5 fruit fly cellular contexts compared by ENCODE assay signal in genomic region chr3L:18243673-18244072, dm6.
A peak's percentile ranks its signal among the peaks of the same experiment; 100 is the strongest.
TF ChIP-seq lines count a peak whose summit lies in the region.

No protein-coding gene starts in this region.

- TF ChIP-seq CTCF in whole organism, embryonic (GFP tag; optimal IDR thresholded peaks at IDR 0.05; lab: Kevin White, UChicago): no peak

TF ChIP-seq in whole organism, 6 proteins besides CTCF, POLR2A, EP300 and RAD21:
- peak; percentile 6 for TF ChIP-seq Dll (optimal IDR thresholded peaks at IDR 0.05; lab: Kevin White, UChicago)
- peak; percentile 77 to 96 for TF ChIP-seq EcR (GFP tag; optimal IDR thresholded peaks at IDR 0.05; lab: Kevin White, UChicago)
- TF ChIP-seq CG8478 (optimal IDR thresholded peaks at IDR 0.05; lab: Kevin White, UChicago): no peak

TF ChIP-seq in whole organism, embryonic, 481 proteins besides CTCF, POLR2A, EP300 and RAD21 (continues in another document):
- TF ChIP-seq Aef1 (GFP tag; IDR thresholded peaks at IDR 0.05; lab: Robert Waterston, UW) (peak; percentile 15; the same call in 1 of the 3 replicates), CG6175 (GFP tag; IDR thresholded peaks at IDR 0.05; lab: Robert Waterston, UW) (peak; percentile 84), kni (GFP tag; optimal IDR thresholded peaks at IDR 0.05; lab: Kevin White, UChicago) (peak; percentile 97), tgo (GFP tag; IDR thresholded peaks at IDR 0.05; lab: Robert Waterston, UW) (no peak), Tbp (GFP tag; optimal IDR thresholded peaks at IDR 0.05; lab: Kevin White, UChicago) (no peak), Deaf1 (tag; optimal IDR thresholded peaks at IDR 0.05; lab: Kevin White, UChicago) (peak; percentile 88), Meics (GFP tag; optimal IDR thresholded peaks at IDR 0.05; lab: Kevin White, UChicago) (no peak), Med (GFP tag; lab: Kevin White, UChicago) (peak; percentile 17), Hr78 (GFP tag; optimal IDR thresholded peaks at IDR 0.05; lab: Kevin White, UChicago) (no peak), CG4404 (GFP tag; IDR thresholded peaks at IDR 0.05; lab: Robert Waterston, UW) (no peak), CG4707 (GFP tag; optimal IDR thresholded peaks at IDR 0.05; lab: Kevin White, UChicago) (no peak), en (GFP tag; optimal IDR thresholded peaks at IDR 0.05; lab: Kevin White, UChicago) (no peak), CG3995 (GFP tag; optimal IDR thresholded peaks at IDR 0.05; lab: Kevin White, UChicago) (no peak), CG6813 (GFP tag; optimal IDR thresholded peaks at IDR 0.05; lab: Kevin White, UChicago) (no peak), sr (GFP tag; IDR thresholded peaks at IDR 0.05; lab: Robert Waterston, UW) (peak; percentile 86), CG15073 (GFP tag; optimal IDR thresholded peaks at IDR 0.05; lab: Kevin White, UChicago) (no peak), Hr3 (GFP tag; optimal IDR thresholded peaks at IDR 0.05; lab: Kevin White, UChicago) (no peak), CG11456 (GFP tag; IDR thresholded peaks at IDR 0.05; lab: Robert Waterston, UW) (no peak), slbo (GFP tag; IDR thresholded peaks at IDR 0.05; lab: Robert Waterston, UW) (peak; percentile 25; the same call in 1 of the 2 replicates), CG12744 (GFP tag; optimal IDR thresholded peaks at IDR 0.05; lab: Kevin White, UChicago) (no peak), CG13296 (GFP tag; optimal IDR thresholded peaks at IDR 0.05; lab: Kevin White, UChicago) (no peak), CG32767 (GFP tag; IDR thresholded peaks at IDR 0.05; lab: Robert Waterston, UW) (peak; percentile 20; the same call in 1 of the 2 replicates)

TF ChIP-seq in whole organism, prepupa, 60 proteins besides CTCF, POLR2A, EP300 and RAD21:
- TF ChIP-seq ss (GFP tag; optimal IDR thresholded peaks at IDR 0.05; lab: Kevin White, UChicago) (peak in 1 of 2 experiments; percentile 92), CG11902 (GFP tag; optimal IDR thresholded peaks at IDR 0.05; lab: Kevin White, UChicago) (no peak), fd59A (GFP tag; optimal IDR thresholded peaks at IDR 0.05; lab: Kevin White, UChicago) (no peak), dsx (GFP tag; optimal IDR thresholded peaks at IDR 0.05; lab: Kevin White, UChicago; ENCODE audit: poor library complexity, severe bottlenecking) (peak; percentile 53), Lpt (GFP tag; optimal IDR thresholded peaks at IDR 0.05; lab: Kevin White, UChicago) (peak; percentile 57), esn (GFP tag; optimal IDR thresholded peaks at IDR 0.05; lab: Kevin White, UChicago) (no peak), CG6854 (GFP tag; optimal IDR thresholded peaks at IDR 0.05; lab: Kevin White, UChicago) (peak; percentile 27), CG10669 (GFP tag; optimal IDR thresholded peaks at IDR 0.05; lab: Kevin White, UChicago) (no peak), eg (GFP tag; IDR thresholded peaks at IDR 0.05; lab: Robert Waterston, UW) (no peak), CG1621 (tag; optimal IDR thresholded peaks at IDR 0.05; lab: Kevin White, UChicago) (peak; percentile 85), CG6792 (GFP tag; optimal IDR thresholded peaks at IDR 0.05; lab: Kevin White, UChicago) (no peak), fkh (GFP tag; optimal IDR thresholded peaks at IDR 0.05; lab: Kevin White, UChicago) (peak; percentile 42), acj6 (GFP tag; optimal IDR thresholded peaks at IDR 0.05; lab: Kevin White, UChicago) (no peak), Gug (GFP tag; IDR thresholded peaks at IDR 0.05; lab: Robert Waterston, UW) (peak; percentile 15; the same call in 1 of the 2 replicates), dac (GFP tag; optimal IDR thresholded peaks at IDR 0.05; lab: Kevin White, UChicago) (no peak)

TF ChIP-seq in whole organism, pupa, 21 proteins besides CTCF, POLR2A, EP300 and RAD21:
- no peak for TF ChIP-seq CG10348 (GFP tag; IDR thresholded peaks at IDR 0.05; lab: Robert Waterston, UW)
- no peak for TF ChIP-seq CG8301 (tag; optimal IDR thresholded peaks at IDR 0.05; lab: Kevin White, UChicago)
- no peak for TF ChIP-seq CG9948 (tag; optimal IDR thresholded peaks at IDR 0.05; lab: Kevin White, UChicago)
- TF ChIP-seq CG15710 (tag; optimal IDR thresholded peaks at IDR 0.05; lab: Kevin White, UChicago): no peak
- no peak for TF ChIP-seq gl (tag; optimal IDR thresholded peaks at IDR 0.05; lab: Kevin White, UChicago)
- TF ChIP-seq CG14655 (GFP tag; optimal IDR thresholded peaks at IDR 0.05; lab: Kevin White, UChicago): no peak
- TF ChIP-seq CG12605 (GFP tag; IDR thresholded peaks at IDR 0.05; lab: Robert Waterston, UW): no peak
- TF ChIP-seq CG4496 (GFP tag; IDR thresholded peaks at IDR 0.05; lab: Robert Waterston, UW): no peak; the same call in 2 of the 3 replicates
- no peak for TF ChIP-seq Pif1B (GFP tag; optimal IDR thresholded peaks at IDR 0.05; lab: Kevin White, UChicago)
- TF ChIP-seq CG13204 (GFP tag; optimal IDR thresholded peaks at IDR 0.05; lab: Kevin White, UChicago): peak; percentile 66
- no peak for TF ChIP-seq CG32121 (GFP tag; IDR thresholded peaks at IDR 0.05; lab: Robert Waterston, UW)
- TF ChIP-seq CG34367 (tag; optimal IDR thresholded peaks at IDR 0.05; lab: Kevin White, UChicago): no peak
- TF ChIP-seq CG17806 (tag; optimal IDR thresholded peaks at IDR 0.05; lab: Kevin White, UChicago): no peak
- no peak for TF ChIP-seq D1 (tag; optimal IDR thresholded peaks at IDR 0.05; lab: Kevin White, UChicago)
- TF ChIP-seq Snoo (tag; optimal IDR thresholded peaks at IDR 0.05; lab: Kevin White, UChicago): no peak
- 0 out of 3 replicates have a peak, but pooled peaks have one; percentile 33 for TF ChIP-seq fd96Ca (GFP tag; IDR thresholded peaks at IDR 0.05; lab: Robert Waterston, UW)
- TF ChIP-seq Pif1A (GFP tag; optimal IDR thresholded peaks at IDR 0.05; lab: Kevin White, UChicago): no peak
- TF ChIP-seq CG8159 (tag; optimal IDR thresholded peaks at IDR 0.05; lab: Kevin White, UChicago): no peak
- TF ChIP-seq Ets98B (GFP tag; IDR thresholded peaks at IDR 0.05; lab: Robert Waterston, UW): no peak
- TF ChIP-seq rn (GFP tag; IDR thresholded peaks at IDR 0.05; lab: Robert Waterston, UW): no peak
- peak; percentile 99 for TF ChIP-seq EcR (GFP tag; optimal IDR thresholded peaks at IDR 0.05; lab: Kevin White, UChicago)

TF ChIP-seq in whole organism, wandering third instar larva, 38 proteins besides CTCF, POLR2A, EP300 and RAD21:
- TF ChIP-seq ey (GFP tag; optimal IDR thresholded peaks at IDR 0.05; lab: Kevin White, UChicago): no peak
- TF ChIP-seq Rel (GFP tag; optimal IDR thresholded peaks at IDR 0.05; lab: Kevin White, UChicago): no peak
- no peak for TF ChIP-seq Rel (tag; optimal IDR thresholded peaks at IDR 0.05; lab: Kevin White, UChicago)
- peak; percentile 23 for TF ChIP-seq Vsx2 (GFP tag; optimal IDR thresholded peaks at IDR 0.05; lab: Kevin White, UChicago; ENCODE audit: partially characterized antibody)
- peak; percentile 18 for TF ChIP-seq Dif (GFP tag; optimal IDR thresholded peaks at IDR 0.05; lab: Kevin White, UChicago; ENCODE audit: partially characterized antibody)
- TF ChIP-seq psq (GFP tag; optimal IDR thresholded peaks at IDR 0.05; lab: Kevin White, UChicago): peak; percentile 69
- TF ChIP-seq dsf (GFP tag; optimal IDR thresholded peaks at IDR 0.05; lab: Kevin White, UChicago; ENCODE audit: borderline replicate concordance): no peak
